Worm (Caenorhabditis elegans): ENCODE measurements around the gene neg-1.

Gene neg-1

DNA sequence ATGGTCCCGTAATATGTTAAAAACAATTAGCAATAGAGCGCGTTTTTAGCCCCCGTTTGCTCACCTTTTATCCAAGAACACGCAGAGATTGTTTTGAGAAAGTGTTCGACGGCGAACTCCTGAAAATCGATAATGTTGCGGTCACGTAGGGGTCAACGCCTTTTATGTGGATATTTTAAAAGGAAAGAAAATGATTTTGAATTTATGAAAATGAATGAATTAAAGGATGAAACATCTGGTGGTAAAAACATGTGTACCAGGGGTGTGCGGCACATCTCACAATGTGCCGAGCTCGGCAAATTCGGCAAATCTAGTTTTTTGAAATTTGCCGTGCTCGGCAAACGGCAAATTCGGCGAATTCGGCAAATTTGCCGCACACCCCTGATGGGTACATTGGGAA lies 25.4 kb upstream of the neg-1 start, which contains the start of gene F13A2.4:
F13A2.4 (minus strand) TSS at position 101 of the 400 bp plus-strand sequence.
- no peak for TF ChIP-seq pbrm-1 (GFP tag; IDR thresholded peaks at IDR 0.05)

DNA sequence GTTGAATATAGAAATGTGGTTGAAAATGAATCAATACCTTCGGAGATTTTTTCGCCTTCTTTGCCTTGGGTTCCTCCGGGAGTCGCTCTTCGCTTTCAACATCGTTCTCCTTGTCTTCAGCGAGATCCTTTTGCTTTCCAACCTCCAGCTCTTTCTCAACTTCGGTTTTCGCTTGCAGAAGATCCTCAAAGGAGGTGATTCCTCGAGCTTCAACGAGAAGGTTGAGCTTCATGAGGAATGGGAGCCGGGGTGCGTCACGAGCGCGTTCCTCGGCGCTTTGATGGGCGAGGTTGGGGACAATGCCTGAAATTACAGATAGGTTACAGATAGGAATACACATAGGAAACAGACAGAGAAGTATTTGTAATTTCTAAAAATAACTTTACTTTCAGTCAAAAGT lies 24.2 kb upstream of the neg-1 start:
- TF ChIP-seq B0035.1 (tag; optimal IDR thresholded peaks at IDR 0.05) (no peak), zfh-2 (GFP tag; conservative IDR thresholded peaks at IDR 0.05) (peak; percentile 65)

DNA sequence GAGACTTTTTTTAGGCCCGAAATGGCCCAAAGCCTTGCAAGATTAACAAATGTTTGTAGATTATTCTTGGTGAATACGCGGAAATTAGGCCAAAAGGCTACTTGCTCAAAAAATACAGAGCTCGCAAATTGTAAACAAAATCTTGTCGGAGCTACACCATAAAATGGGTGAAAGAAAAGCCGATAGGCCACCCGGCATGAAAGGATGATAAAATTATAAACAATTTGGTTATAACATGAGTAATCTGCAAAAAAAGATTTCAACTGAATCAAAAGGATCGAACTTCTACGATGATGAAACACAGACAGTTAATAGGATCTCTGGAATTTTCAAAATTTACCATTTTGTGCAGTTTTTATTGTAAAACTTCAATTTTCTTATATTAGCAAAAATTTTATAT lies 23.5 kb upstream of the neg-1 start:
- no peak for TF ChIP-seq Y53F4B.3 (GFP tag; IDR thresholded peaks at IDR 0.05)
- TF ChIP-seq bed-2 (GFP tag; IDR thresholded peaks at IDR 0.05), result no peak
- no peak for TF ChIP-seq T07F8.4 (tag; optimal IDR thresholded peaks at IDR 0.05)
- no peak for TF ChIP-seq nhr-120 (GFP tag; IDR thresholded peaks at IDR 0.05)
- TF ChIP-seq cebp-1 (GFP tag; IDR thresholded peaks at IDR 0.05), result no peak
- no peak for TF ChIP-seq cebp-1 (tag; optimal IDR thresholded peaks at IDR 0.05)
- no peak for TF ChIP-seq aptf-3 (GFP tag; IDR thresholded peaks at IDR 0.05)
- no peak for TF ChIP-seq nhr-80 (tag; optimal IDR thresholded peaks at IDR 0.05)
- TF ChIP-seq somi-1 (GFP tag; optimal IDR thresholded peaks at IDR 0.05), result no peak
- no peak for TF ChIP-seq ztf-6 (GFP tag; IDR thresholded peaks at IDR 0.05)
- TF ChIP-seq ceh-40 (GFP tag; IDR thresholded peaks at IDR 0.05), result no peak
- TF ChIP-seq ceh-79 (tag; optimal IDR thresholded peaks at IDR 0.05), result no peak
- TF ChIP-seq lin-40 (tag; optimal IDR thresholded peaks at IDR 0.05), result no peak
- TF ChIP-seq atf-7 (tag; optimal IDR thresholded peaks at IDR 0.05), result no peak
- TF ChIP-seq mes-4 (tag; optimal IDR thresholded peaks at IDR 0.05), result no peak
- TF ChIP-seq let-607 (tag; optimal IDR thresholded peaks at IDR 0.05), result no peak

- TF ChIP-seq nhr-80 (tag; optimal IDR thresholded peaks at IDR 0.05) (no peak), ama-1 (optimal IDR thresholded peaks at IDR 0.05) (no peak), ama-1 (GFP tag; optimal IDR thresholded peaks at IDR 0.05) (no peak), F10E7.11 (tag; optimal IDR thresholded peaks at IDR 0.05) (no peak), lin-26 (GFP tag; IDR thresholded peaks at IDR 0.05) (no peak)
Measured at ce11 chrV:4396257-4396656, 21.6 kb upstream of the neg-1 start, which contains the start of gene F13A2.3. Gene F13A2.3 (minus strand): TSS chrV:4396357.

DNA sequence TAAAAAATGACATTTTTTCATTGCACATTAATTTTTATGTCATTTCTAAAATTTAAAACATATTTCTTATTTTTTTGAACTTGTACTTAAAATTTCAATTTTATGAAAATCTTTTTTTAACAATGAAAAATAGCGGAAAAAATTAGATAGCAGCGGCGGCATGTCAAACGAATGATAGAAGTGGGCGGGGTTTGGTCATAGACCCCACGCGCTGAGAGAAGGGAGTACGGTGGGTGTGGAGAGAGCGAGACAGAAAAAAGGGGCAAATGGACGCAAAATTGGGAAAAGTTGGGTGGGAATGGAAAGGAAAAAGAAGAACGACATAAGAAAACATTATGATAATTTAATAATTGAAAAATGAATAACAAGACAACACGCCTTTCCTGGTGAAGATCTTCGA lies 13.2 kb upstream of the neg-1 start:
- TF ChIP-seq ztf-22 (GFP tag; optimal IDR thresholded peaks at IDR 0.05) (no peak), ztf-3 (GFP tag; optimal IDR thresholded peaks at IDR 0.05) (no peak), chd-7 (tag; optimal IDR thresholded peaks at IDR 0.05) (no peak), hlh-12 (tag; optimal IDR thresholded peaks at IDR 0.05) (no peak), aptf-2 (GFP tag; conservative IDR thresholded peaks at IDR 0.05) (no peak), pbrm-1 (GFP tag; IDR thresholded peaks at IDR 0.05) (no peak), ztf-26 (tag; optimal IDR thresholded peaks at IDR 0.05) (no peak), lsl-1 (GFP tag; optimal IDR thresholded peaks at IDR 0.05) (no peak), aptf-3 (GFP tag; IDR thresholded peaks at IDR 0.05) (no peak), B0035.1 (tag; optimal IDR thresholded peaks at IDR 0.05) (no peak), ama-1 (optimal IDR thresholded peaks at IDR 0.05) (no peak), ama-1 (GFP tag; optimal IDR thresholded peaks at IDR 0.05) (no peak), F57C9.4 (tag; optimal IDR thresholded peaks at IDR 0.05) (no peak), F49E8.2 (tag; optimal IDR thresholded peaks at IDR 0.05; ENCODE audit: insufficient read depth) (no peak), F39B2.1 (GFP tag; IDR thresholded peaks at IDR 0.05) (no peak), gei-17 (GFP tag; optimal IDR thresholded peaks at IDR 0.05) (no peak), F23B12.7 (tag; optimal IDR thresholded peaks at IDR 0.05; ENCODE audit: insufficient read depth) (no peak), lin-26 (GFP tag; IDR thresholded peaks at IDR 0.05) (no peak), ets-4 (GFP tag; optimal IDR thresholded peaks at IDR 0.05) (no peak), bed-2 (GFP tag; IDR thresholded peaks at IDR 0.05) (no peak)

Data from whole organism, young adult.